Worm (Caenorhabditis elegans): ENCODE measurements around the gene Y7A5A.5.

- TF ChIP-seq pha-4 (tag; optimal IDR thresholded peaks at IDR 0.05) (no peak), lag-1 (GFP tag; IDR thresholded peaks at IDR 0.05) (no peak), sea-2 (GFP tag; IDR thresholded peaks at IDR 0.05) (no peak), madf-10 (tag; optimal IDR thresholded peaks at IDR 0.05) (no peak)
Observed at ce11 chrX:15796633-15797032, 10.0 kb upstream of the Y7A5A.5 start.
